Worm (Caenorhabditis elegans): ENCODE results near the gene C28G1.6.

- TF ChIP-seq nhr-90 (tag; optimal IDR thresholded peaks at IDR 0.05; ENCODE audit: poor library complexity) (no peak), aly-2 (tag; optimal IDR thresholded peaks at IDR 0.05) (no peak), ceh-82 (tag; optimal IDR thresholded peaks at IDR 0.05) (no peak), nhr-11 (tag; optimal IDR thresholded peaks at IDR 0.05) (no peak), lin-15B (tag; optimal IDR thresholded peaks at IDR 0.05) (no peak), isw-1 (GFP tag; IDR thresholded peaks at IDR 0.05) (no peak), nhr-76 (tag; optimal IDR thresholded peaks at IDR 0.05) (no peak), aha-1 (tag; optimal IDR thresholded peaks at IDR 0.05) (no peak), hlh-4 (tag; optimal IDR thresholded peaks at IDR 0.05) (no peak), lin-13 (GFP tag; optimal IDR thresholded peaks at IDR 0.05) (no peak), ama-1 (optimal IDR thresholded peaks at IDR 0.05) (no peak)
Observed at ce11 chrX:8800983-8801382, 30.1 kb downstream of the C28G1.6 start.
